Worm (Caenorhabditis elegans) whole organism, late embryonic: ENCODE results near the gene F54C9.11.

Experiments
- C08G9.2 ChIP-seq: sonication (generic microtip); optimal IDR thresholded peaks from 2 replicates; lab custom pipeline; 2016; ENCODE audit warnings: mild to moderate bottlenecking, missing genetic modification characterization, moderate library complexity, missing compliant biosample characterization
- K02D7.2 ChIP-seq: sonication (generic microtip); optimal IDR thresholded peaks from 2 replicates; lab custom pipeline; 2017; ENCODE audit warnings: mild to moderate bottlenecking, missing genetic modification characterization, missing compliant biosample characterization
- T23F11.4 ChIP-seq: fragments of 200-800 bp; sonication (Bioruptor generic); optimal IDR thresholded peaks from 2 replicates; lab custom pipeline; 2018; ENCODE audit warnings: mild to moderate bottlenecking, missing genetic modification characterization, missing compliant biosample characterization
- Y22D7AL.16 ChIP-seq: sonication (generic microtip); optimal IDR thresholded peaks from 2 replicates; lab custom pipeline; 2016; ENCODE audit warnings: missing genetic modification characterization, missing compliant biosample characterization
- ahr-1 ChIP-seq: sonication (generic microtip); optimal IDR thresholded peaks from 2 replicates; lab custom pipeline; 2016; ENCODE audit warnings: missing genetic modification characterization, missing compliant biosample characterization
- ama-1 ChIP-seq: fragments of 150-350 bp; optimal IDR thresholded peaks from 2 replicates; lab custom pipeline; 2014
- ceh-22 ChIP-seq: sonication (generic microtip); optimal IDR thresholded peaks from 2 replicates; lab custom pipeline; 2017; ENCODE audit warnings: missing biosample characterization, missing genetic modification characterization
- ceh-30 ChIP-seq: fragments of 150-350 bp; optimal IDR thresholded peaks from 2 replicates; lab custom pipeline; 2014; ENCODE audit warnings: missing biosample characterization, missing genetic modification characterization
- ceh-34 ChIP-seq: sonication (generic microtip); optimal IDR thresholded peaks from 2 replicates; lab custom pipeline; 2016; ENCODE audit warnings: mild to moderate bottlenecking, missing genetic modification characterization, missing compliant biosample characterization
- ceh-45 ChIP-seq: fragments of 200-800 bp; sonication (Bioruptor generic); IDR thresholded peaks from 2 replicates; pipeline ENCODE4 v1.3.6; 2022; ENCODE audit warnings: missing genetic modification reagents, missing genetic modification characterization, missing compliant biosample characterization
- ceh-9 ChIP-seq: sonication (generic microtip); optimal IDR thresholded peaks from 2 replicates; lab custom pipeline; 2016; ENCODE audit warnings: mild to moderate bottlenecking, missing genetic modification characterization, inconsistent platforms, missing compliant biosample characterization
- che-1 ChIP-seq: sonication (generic microtip); optimal IDR thresholded peaks from 2 replicates; lab custom pipeline; 2016; ENCODE audit warnings: mild to moderate bottlenecking, missing genetic modification characterization, missing compliant biosample characterization
- elt-4 ChIP-seq: sonication (generic microtip); optimal IDR thresholded peaks from 2 replicates; lab custom pipeline; 2016; ENCODE audit warnings: missing genetic modification characterization, missing compliant biosample characterization
- eyg-1 ChIP-seq: sonication (generic microtip); optimal IDR thresholded peaks from 2 replicates; lab custom pipeline; 2016; ENCODE audit warnings: missing genotype, missing genetic modification characterization, missing compliant biosample characterization
- fax-1 ChIP-seq: sonication (generic microtip); optimal IDR thresholded peaks from 2 replicates; lab custom pipeline; 2016; ENCODE audit warnings: missing genotype, missing genetic modification characterization, missing compliant biosample characterization
- gmeb-2 ChIP-seq: sonication (generic microtip); optimal IDR thresholded peaks from 2 replicates; lab custom pipeline; 2016; ENCODE audit warnings: missing genetic modification characterization, inconsistent platforms, missing compliant biosample characterization
- hlh-13 ChIP-seq: fragments of 200-800 bp; sonication (Bioruptor generic); optimal IDR thresholded peaks from 2 replicates; lab custom pipeline; 2018; ENCODE audit warnings: mild to moderate bottlenecking, missing genetic modification characterization, missing compliant biosample characterization
- hlh-15 ChIP-seq: sonication (generic microtip); optimal IDR thresholded peaks from 2 replicates; lab custom pipeline; 2016; ENCODE audit warnings: missing genetic modification characterization, missing compliant biosample characterization
- hlh-30 ChIP-seq: sonication (generic microtip); optimal IDR thresholded peaks from 2 replicates; lab custom pipeline; 2017; ENCODE audit warnings: antibody characterized with exemption, missing genetic modification characterization, missing compliant biosample characterization; ENCODE audit not compliant: insufficient read depth
- hlh-8 ChIP-seq: sonication (generic microtip); optimal IDR thresholded peaks from 2 replicates; lab custom pipeline; 2016; ENCODE audit warnings: missing genotype, missing genetic modification characterization, missing compliant biosample characterization
- lim-6 ChIP-seq: sonication (generic microtip); optimal IDR thresholded peaks from 2 replicates; lab custom pipeline; 2016; ENCODE audit warnings: missing genetic modification characterization, missing compliant biosample characterization
- lin-11 ChIP-seq: fragments of 200-800 bp; sonication (Bioruptor generic); optimal IDR thresholded peaks from 2 replicates; lab custom pipeline; 2018; ENCODE audit warnings: mild to moderate bottlenecking, missing genetic modification characterization, missing compliant biosample characterization
- nhr-11 ChIP-seq: fragments of 150-350 bp; optimal IDR thresholded peaks from 2 replicates; lab custom pipeline; 2014; ENCODE audit warnings: missing biosample characterization, missing genetic modification characterization
- nhr-232 ChIP-seq: sonication (generic microtip); optimal IDR thresholded peaks from 2 replicates; lab custom pipeline; 2016; ENCODE audit warnings: missing genetic modification characterization, missing compliant biosample characterization
- npax-4 ChIP-seq: sonication (generic microtip); optimal IDR thresholded peaks from 2 replicates; lab custom pipeline; 2016; ENCODE audit warnings: missing genetic modification characterization, missing compliant biosample characterization
- pag-3 ChIP-seq: sonication (generic microtip); optimal IDR thresholded peaks from 2 replicates; lab custom pipeline; 2016; ENCODE audit warnings: missing compliant biosample characterization, missing genetic modification characterization, borderline replicate concordance
- pax-1 ChIP-seq: fragments of 150-350 bp; optimal IDR thresholded peaks from 2 replicates; lab custom pipeline; 2014; ENCODE audit warnings: missing biosample characterization, missing genetic modification characterization
- pha-2 ChIP-seq: sonication (generic microtip); optimal IDR thresholded peaks from 2 replicates; lab custom pipeline; 2017; ENCODE audit warnings: mild to moderate bottlenecking, missing genetic modification characterization, missing compliant biosample characterization
- pqm-1 ChIP-seq: sonication (generic microtip); optimal IDR thresholded peaks from 2 replicates; lab custom pipeline; 2016; ENCODE audit warnings: missing genetic modification characterization, missing compliant biosample characterization
- ref-2 ChIP-seq: sonication (generic microtip); optimal IDR thresholded peaks from 2 replicates; lab custom pipeline; 2016; ENCODE audit warnings: missing genetic modification characterization, missing compliant biosample characterization
- sox-2 ChIP-seq: fragments of 200-800 bp; sonication (Bioruptor generic); IDR thresholded peaks from 2 replicates; pipeline ENCODE4 v1.3.6; 2022; ENCODE audit warnings: missing genetic modification reagents, missing genetic modification characterization, missing compliant biosample characterization
- sox-4 ChIP-seq: sonication (generic microtip); optimal IDR thresholded peaks from 2 replicates; lab custom pipeline; 2017; ENCODE audit warnings: mild to moderate bottlenecking, missing genetic modification characterization, inconsistent platforms, missing compliant biosample characterization
- syd-9 ChIP-seq: sonication (generic microtip); optimal IDR thresholded peaks from 2 replicates; lab custom pipeline; 2016; ENCODE audit warnings: mild to moderate bottlenecking, missing genetic modification characterization, moderate library complexity, missing compliant biosample characterization
- tbx-2 ChIP-seq: sonication (generic microtip); optimal IDR thresholded peaks from 2 replicates; lab custom pipeline; 2016; ENCODE audit warnings: missing genetic modification characterization, missing compliant biosample characterization
- tbx-7 ChIP-seq: sonication (generic microtip); optimal IDR thresholded peaks from 2 replicates; lab custom pipeline; 2016; ENCODE audit warnings: missing genotype, missing genetic modification characterization, missing compliant biosample characterization
- ttx-3 ChIP-seq: sonication (generic microtip); optimal IDR thresholded peaks from 2 replicates; lab custom pipeline; 2016; ENCODE audit warnings: missing genetic modification reagents, missing genetic modification characterization, missing compliant biosample characterization
- unc-55 ChIP-seq: sonication (generic microtip); optimal IDR thresholded peaks from 2 replicates; lab custom pipeline; 2017; ENCODE audit warnings: missing biosample characterization, missing genetic modification reagents, missing genetic modification characterization
- unc-86 ChIP-seq: sonication (generic microtip); optimal IDR thresholded peaks from 2 replicates; lab custom pipeline; 2016; ENCODE audit warnings: missing genetic modification characterization, missing compliant biosample characterization
- zip-5 ChIP-seq: sonication (generic microtip); optimal IDR thresholded peaks from 2 replicates; lab custom pipeline; 2016; ENCODE audit warnings: missing genetic modification characterization, missing compliant biosample characterization

Gene F54C9.11

DNA sequence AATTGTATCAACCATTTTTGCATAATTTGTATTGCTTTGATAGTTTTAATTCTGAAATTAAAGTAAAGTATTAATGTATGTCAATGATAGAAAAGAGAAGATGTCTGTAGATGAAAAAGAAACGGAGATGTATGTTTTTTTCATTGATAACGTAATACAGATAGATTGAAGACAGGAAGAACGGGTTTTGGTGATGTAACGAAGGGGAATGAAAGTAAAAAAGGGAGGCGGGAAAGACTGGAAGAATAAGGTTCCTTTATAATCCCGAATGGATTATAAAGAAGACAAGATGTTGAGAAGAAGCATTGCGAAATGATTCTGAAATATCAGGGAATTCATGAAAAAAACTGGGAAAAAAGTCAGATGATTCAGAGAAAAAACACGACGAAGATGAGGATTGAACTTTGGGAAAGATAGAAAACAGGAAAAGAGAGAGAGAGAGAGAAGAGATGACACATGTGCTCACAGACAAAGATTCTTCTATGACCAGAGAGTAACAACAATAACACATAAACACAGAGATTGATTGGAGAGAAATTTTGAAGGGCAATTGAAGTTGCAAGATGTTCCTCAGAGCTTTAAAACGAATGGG, at the start of gene F54C9.11:
TSS of gene F54C9.11 (minus strand) at position 51 of the 592 bp plus-strand sequence.
- TF ChIP-seq C08G9.2 (tag; lab: Kevin White, UChicago) (no peak), ceh-30 (tag; lab: Kevin White, UChicago) (no peak), gmeb-2 (tag; lab: Kevin White, UChicago) (no peak), nhr-232 (tag; lab: Kevin White, UChicago) (no peak), ahr-1 (no peak), lin-11 (tag; lab: Kevin White, UChicago) (no peak), unc-55 (GFP tag; lab: Kevin White, UChicago) (no peak), ama-1 (lab: Kevin White, UChicago) (no peak), lim-6 (tag; lab: Kevin White, UChicago) (no peak), T23F11.4 (GFP tag; lab: Kevin White, UChicago) (no peak), ceh-45 (GFP tag; lab: Robert Waterston, UW) (no peak), unc-86 (tag; lab: Kevin White, UChicago) (no peak), hlh-13 (GFP tag; lab: Kevin White, UChicago) (no peak), zip-5 (no peak), pag-3 (tag; lab: Kevin White, UChicago) (no peak), ref-2 (tag; lab: Kevin White, UChicago) (no peak)

DNA sequence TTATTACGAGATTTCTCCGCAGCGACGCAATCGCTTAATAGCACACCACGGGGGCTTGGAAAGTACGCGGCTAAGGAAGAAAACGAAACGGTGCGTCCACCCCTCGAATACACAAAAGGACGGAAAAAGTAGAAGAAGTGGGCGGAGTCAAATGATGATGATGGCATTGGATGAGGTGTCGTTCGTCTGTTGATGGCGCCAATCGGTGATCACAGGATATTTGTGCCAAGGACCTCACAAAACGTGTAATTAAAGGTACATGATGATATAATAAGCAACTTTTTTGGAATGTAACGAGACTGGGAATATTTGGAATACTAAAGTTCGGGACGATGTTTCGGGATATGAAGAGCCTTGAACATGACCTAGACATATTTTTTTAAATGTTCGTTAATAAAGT, 49.5 kb upstream of the F54C9.11 start, which contains the start of gene cutl-12:
TSS of gene cutl-12 (minus strand) at position 101 of the 400 bp plus-strand sequence.
- TF ChIP-seq hlh-15 (tag; lab: Kevin White, UChicago) (no peak), nhr-11 (tag; lab: Kevin White, UChicago) (no peak), ttx-3 (no peak), hlh-30 (no peak), Y22D7AL.16 (tag; lab: Kevin White, UChicago) (no peak), sox-2 (GFP tag; lab: Robert Waterston, UW) (no peak), ama-1 (lab: Kevin White, UChicago) (no peak)

ce11 chrII:8631766-8632165, 46.9 kb upstream of the F54C9.11 start:
- no peak for TF ChIP-seq tbx-2

DNA sequence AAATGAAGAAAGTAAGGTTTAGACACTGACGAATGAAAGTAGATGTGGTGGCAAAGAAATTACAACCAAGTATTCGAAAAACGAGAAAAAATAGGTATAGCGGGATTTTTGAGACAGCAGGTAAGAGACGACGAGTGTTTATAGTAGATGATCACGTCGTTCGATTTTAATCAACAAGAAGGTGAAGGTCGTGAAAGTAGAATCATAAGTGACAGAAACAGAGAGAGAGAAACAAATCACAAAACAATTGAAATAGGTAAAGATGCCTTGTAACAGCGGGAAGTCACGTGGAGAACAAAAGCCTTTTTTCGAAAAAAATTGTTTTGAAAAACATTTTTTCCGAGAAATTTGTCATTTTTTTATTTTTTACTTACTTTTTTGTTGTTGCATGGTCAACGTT, 45.2 kb upstream of the F54C9.11 start, which contains the start of gene T22C8.6:
TSS of gene T22C8.6 (minus strand) at position 194 of the 400 bp plus-strand sequence.
- TF ChIP-seq ama-1 (lab: Kevin White, UChicago) (no peak), hlh-8 (tag; lab: Kevin White, UChicago) (no peak), ceh-22 (tag; lab: Kevin White, UChicago) (no peak), che-1 (tag; lab: Kevin White, UChicago) (no peak), sox-4 (tag; lab: Kevin White, UChicago) (no peak), ceh-9 (no peak), syd-9 (tag; lab: Kevin White, UChicago) (no peak), pax-1 (tag; lab: Kevin White, UChicago) (no peak), fax-1 (no peak), eyg-1 (no peak), K02D7.2 (tag; lab: Kevin White, UChicago) (no peak), npax-4 (tag; lab: Kevin White, UChicago) (no peak), unc-86 (tag; lab: Kevin White, UChicago) (no peak), nhr-11 (tag; lab: Kevin White, UChicago) (no peak)

DNA sequence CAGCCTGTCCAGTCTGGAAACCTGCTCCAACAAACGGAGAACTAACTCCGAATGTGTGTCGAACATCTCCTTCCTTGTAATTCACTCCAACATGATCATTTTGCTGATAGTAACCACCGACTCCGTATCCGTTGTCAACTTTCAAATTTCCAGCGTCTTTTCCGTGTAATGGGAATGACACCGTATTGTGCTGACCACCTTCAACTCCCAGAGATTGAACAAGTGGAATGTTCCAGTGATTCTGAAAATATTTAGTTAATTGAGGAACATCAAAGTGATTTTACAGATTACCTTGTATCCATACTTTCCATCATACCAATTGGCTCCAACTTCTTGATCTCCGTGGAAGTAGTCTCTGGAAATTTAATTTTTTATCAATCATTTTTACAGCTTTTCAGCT, 43.0 kb upstream of the F54C9.11 start:
- TF ChIP-seq tbx-7: no peak
- no peak for TF ChIP-seq K02D7.2 (tag; lab: Kevin White, UChicago)
- TF ChIP-seq pha-2 (tag; lab: Kevin White, UChicago): no peak
- TF ChIP-seq elt-4 (tag; lab: Kevin White, UChicago): no peak
- no peak for TF ChIP-seq pqm-1 (tag; lab: Kevin White, UChicago)
- no peak for TF ChIP-seq eyg-1
- TF ChIP-seq ceh-34 (tag; lab: Kevin White, UChicago): no peak
- no peak for TF ChIP-seq unc-86 (tag; lab: Kevin White, UChicago)
